Worm (Caenorhabditis elegans) whole organism, L4/young adult: Measurements from ENCODE around the gene mltn-6.

ENCODE experiments used
- W03F9.2 ChIP-seq: fragments of 150-350 bp; optimal IDR thresholded peaks from 2 replicates; lab custom pipeline; 2014; ENCODE audit warnings: missing biosample characterization, missing genetic modification characterization
- him-1 ChIP-seq: sonication (generic microtip); optimal IDR thresholded peaks from 2 replicates; lab custom pipeline; 2016; ENCODE audit warnings: missing genotype, missing genetic modification reagents, missing genetic modification characterization, missing compliant biosample characterization

DNA sequence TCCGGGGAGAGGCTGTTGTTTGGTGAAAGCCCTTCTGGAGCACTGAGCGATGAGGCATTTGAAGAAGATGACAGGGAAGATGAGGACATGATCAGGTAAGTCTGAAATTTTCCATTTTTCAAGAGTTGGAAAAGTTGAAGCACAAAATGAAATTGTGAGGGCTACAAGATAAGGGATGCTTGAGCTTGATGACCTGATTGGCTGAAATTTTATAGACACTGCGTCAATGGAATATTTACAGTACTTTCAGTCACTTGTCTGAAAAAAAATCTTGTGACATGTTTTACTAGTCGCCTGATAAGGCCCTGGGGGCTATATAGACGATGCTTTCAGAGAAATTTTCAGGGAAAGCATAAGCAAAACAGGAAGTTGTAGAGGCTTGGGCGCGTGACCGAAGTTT, 28.4 kb upstream of the mltn-6 start, which contains the start of gene dmd-8:
- no peak for TF ChIP-seq him-1 (tag; lab: Kevin White, UChicago)
- no peak for TF ChIP-seq W03F9.2 (tag; lab: Kevin White, UChicago)
